Worm (Caenorhabditis elegans) whole organism, mixed stage, embryonic: ENCODE data around the gene F58B4.2.

Source experiments
- blmp-1 ChIP-seq: fragments of 150-350 bp; optimal IDR thresholded peaks from 2 replicates; lab custom pipeline; 2014; ENCODE audit warnings: missing biosample characterization, missing genetic modification characterization
- nhr-237 ChIP-seq: fragments of 150-350 bp; optimal IDR thresholded peaks from 2 replicates; lab custom pipeline; 2014; ENCODE audit warnings: missing biosample characterization, missing genetic modification characterization
- ztf-11 ChIP-seq: fragments of 150-350 bp; optimal IDR thresholded peaks from 2 replicates; lab custom pipeline; 2014; ENCODE audit warnings: missing biosample characterization, missing genetic modification characterization

DNA sequence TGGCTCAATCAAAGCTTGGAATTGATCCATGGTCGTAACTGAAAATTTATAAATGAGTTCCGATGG lies 21.3 kb downstream of the F58B4.2 start, which contains the start of gene sec-61.G:
- TF ChIP-seq ztf-11 (tag; lab: Kevin White, UChicago): no peak
- no peak for TF ChIP-seq nhr-237
- no peak for TF ChIP-seq blmp-1
